Fruit fly (Drosophila melanogaster): Measurements from ENCODE around the gene CG12402.

CG12402 gene

DNA sequence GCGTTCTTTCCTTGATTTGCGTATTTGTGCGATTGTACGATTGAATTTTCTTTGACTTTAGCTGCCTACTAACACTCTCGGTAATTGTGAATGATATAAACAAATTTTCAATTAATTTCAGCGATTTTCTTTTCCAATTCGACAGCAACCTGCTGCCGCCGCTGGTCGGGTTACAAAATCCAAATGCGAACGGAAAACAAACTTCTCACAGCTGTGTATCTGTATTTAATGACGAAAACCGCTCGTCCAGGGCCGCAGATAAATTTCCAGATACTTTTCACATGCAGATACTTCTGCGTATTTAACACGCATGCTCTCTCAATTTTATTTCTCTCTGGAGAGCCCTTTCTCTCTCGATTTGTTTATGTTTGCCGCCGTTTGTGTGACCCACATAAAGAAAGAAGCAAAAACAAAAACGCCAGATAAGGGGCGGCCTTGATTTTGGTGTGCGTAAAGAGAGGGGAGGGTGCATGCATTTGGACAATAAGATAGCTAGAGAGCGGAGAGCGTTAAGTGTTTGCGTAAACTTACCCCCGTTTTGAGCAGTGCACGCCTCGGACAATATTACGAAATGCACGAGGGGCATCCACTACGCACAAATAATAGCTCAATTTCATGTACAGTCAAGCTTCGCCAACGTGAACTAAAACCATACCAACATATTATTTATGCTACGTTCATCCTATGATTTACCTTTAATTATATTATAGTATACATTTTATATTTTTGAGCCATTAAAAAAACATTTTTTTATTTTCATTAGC lies at the start of gene CG12402 (continued):
- peak; percentile 94 for TF ChIP-seq row (GFP tag; IDR thresholded peaks at IDR 0.05)
- peak; percentile 65 for TF ChIP-seq CG8359 (GFP tag; optimal IDR thresholded peaks at IDR 0.05; ENCODE audit: borderline replicate concordance)
- TF ChIP-seq Mrtf (GFP tag; IDR thresholded peaks at IDR 0.05) = peak; percentile 84
- TF ChIP-seq B-H2 (GFP tag; optimal IDR thresholded peaks at IDR 0.05) = peak; percentile 10
- TF ChIP-seq schlank (tag; optimal IDR thresholded peaks at IDR 0.05) = peak; percentile 12
- TF ChIP-seq CG7745 (tag; optimal IDR thresholded peaks at IDR 0.05) = peak; percentile 67
- TF ChIP-seq CG9437 (GFP tag; optimal IDR thresholded peaks at IDR 0.05) = peak; percentile 63
- peak; percentile 47 for TF ChIP-seq ERR (GFP tag; optimal IDR thresholded peaks at IDR 0.05)
- TF ChIP-seq pnt (GFP tag; optimal IDR thresholded peaks at IDR 0.05) = peak; percentile 49
- no peak for TF ChIP-seq maf-S (GFP tag; optimal IDR thresholded peaks at IDR 0.05)
- TF ChIP-seq usp (GFP tag; optimal IDR thresholded peaks at IDR 0.05) = no peak
- TF ChIP-seq CG7271 (tag; optimal IDR thresholded peaks at IDR 0.05) = peak; percentile 19
- TF ChIP-seq Dfd (GFP tag; optimal IDR thresholded peaks at IDR 0.05) = no peak
- peak; percentile 32 for TF ChIP-seq Dad (GFP tag; optimal IDR thresholded peaks at IDR 0.05)
- peak; percentile 88 for TF ChIP-seq Elba2 (GFP tag; optimal IDR thresholded peaks at IDR 0.05)
- TF ChIP-seq emc (GFP tag; optimal IDR thresholded peaks at IDR 0.05) = no peak
- TF ChIP-seq CG12071 (GFP tag; optimal IDR thresholded peaks at IDR 0.05) = peak; percentile 81
- no peak for TF ChIP-seq CG12236 (GFP tag; optimal IDR thresholded peaks at IDR 0.05)
- TF ChIP-seq gcm (GFP tag; optimal IDR thresholded peaks at IDR 0.05) = peak; percentile 86
- 0 out of 3 replicates have a peak, but pooled peaks have one; percentile 32 for TF ChIP-seq C15 (GFP tag; IDR thresholded peaks at IDR 0.05)
- TF ChIP-seq eyg (GFP tag; optimal IDR thresholded peaks at IDR 0.05) = peak; percentile 6
- TF ChIP-seq Drgx (GFP tag; IDR thresholded peaks at IDR 0.05) = peak; percentile 61
- TF ChIP-seq HHEX (GFP tag; optimal IDR thresholded peaks at IDR 0.05) = peak; percentile 83
- peak; percentile 57 for TF ChIP-seq Nf-YB (GFP tag; optimal IDR thresholded peaks at IDR 0.05)
- peak; percentile 77 for TF ChIP-seq HLH3B (GFP tag; IDR thresholded peaks at IDR 0.05)
- TF ChIP-seq abd-A (tag; optimal IDR thresholded peaks at IDR 0.05) = peak; percentile 98
- TF ChIP-seq CG5953 (GFP tag; IDR thresholded peaks at IDR 0.05) = peak; percentile 87
- TF ChIP-seq CG17912 (GFP tag; optimal IDR thresholded peaks at IDR 0.05) = peak; percentile 9
- TF ChIP-seq Bgb (GFP tag; IDR thresholded peaks at IDR 0.05; ENCODE audit: partially characterized antibody) = no peak
- peak; percentile 75 for TF ChIP-seq Dbx (GFP tag; IDR thresholded peaks at IDR 0.05)
- no peak for TF ChIP-seq nom (GFP tag; optimal IDR thresholded peaks at IDR 0.05)
- peak; percentile 78 for TF ChIP-seq Antp (GFP tag; optimal IDR thresholded peaks at IDR 0.05)
- TF ChIP-seq Mad (GFP tag; optimal IDR thresholded peaks at IDR 0.05) = peak; percentile 74
- peak; percentile 65 for TF ChIP-seq slp2 (GFP tag; optimal IDR thresholded peaks at IDR 0.05)
- peak; percentile 77 for TF ChIP-seq Nf-YC (tag; optimal IDR thresholded peaks at IDR 0.05)
- TF ChIP-seq CG32772 (GFP tag; IDR thresholded peaks at IDR 0.05) = peak; percentile 81
- peak; percentile 9; the same call in 1 of the 2 replicates for TF ChIP-seq aop (GFP tag; IDR thresholded peaks at IDR 0.05)
- peak; percentile 90 for TF ChIP-seq wek (GFP tag; optimal IDR thresholded peaks at IDR 0.05)
- peak; percentile 80 for TF ChIP-seq CG1602 (GFP tag; optimal IDR thresholded peaks at IDR 0.05)
- TF ChIP-seq nau (GFP tag; optimal IDR thresholded peaks at IDR 0.05) = peak; percentile 76
- no peak for TF ChIP-seq vnd (GFP tag; IDR thresholded peaks at IDR 0.05; ENCODE audit: partially characterized antibody)
- TF ChIP-seq D (optimal IDR thresholded peaks at IDR 0.05) = no peak
- TF ChIP-seq D (GFP tag; optimal IDR thresholded peaks at IDR 0.05) = peak; percentile 81
- peak; percentile 92 for TF ChIP-seq sens (GFP tag)
- no peak for TF ChIP-seq sc (optimal IDR thresholded peaks at IDR 0.05)
- peak; percentile 68 for TF ChIP-seq sc (GFP tag; optimal IDR thresholded peaks at IDR 0.05)
- TF ChIP-seq CG2199 (GFP tag; IDR thresholded peaks at IDR 0.05) = peak; percentile 84
- TF ChIP-seq CG14667 (GFP tag; IDR thresholded peaks at IDR 0.05) = peak; percentile 63
- TF ChIP-seq CG8089 (GFP tag; optimal IDR thresholded peaks at IDR 0.05) = peak; percentile 61
- peak; percentile 61 for TF ChIP-seq CG7987 (GFP tag; optimal IDR thresholded peaks at IDR 0.05)
